Fruit fly (Drosophila melanogaster): ENCODE data around the gene CG8032.

The CG8032 gene

dm6 chr3R:8716551-8716879 is 52.6 kb downstream of the CG8032 start:
- TF ChIP-seq CG7101 (tag; optimal IDR thresholded peaks at IDR 0.05), result no peak
- no peak for TF ChIP-seq CG11617 (GFP tag; optimal IDR thresholded peaks at IDR 0.05)
- TF ChIP-seq bab1 (GFP tag; optimal IDR thresholded peaks at IDR 0.05), result peak; percentile 12
